Worm (Caenorhabditis elegans) whole organism, mixed stage, embryonic: ENCODE measurements around the gene Y46E12BL.2.

ENCODE experiments used
- blmp-1 ChIP-seq: fragments of 150-350 bp; optimal IDR thresholded peaks from 2 replicates; lab custom pipeline; 2014; ENCODE audit warnings: missing biosample characterization, missing genetic modification characterization
- ceh-43 ChIP-seq: fragments of 200-800 bp; sonication (Bioruptor generic); optimal IDR thresholded peaks from 2 replicates; lab custom pipeline; 2018; ENCODE audit warnings: mild to moderate bottlenecking, missing genetic modification characterization, moderate library complexity, missing compliant biosample characterization
- ceh-83 ChIP-seq: fragments of 200-800 bp; sonication (Bioruptor generic); optimal IDR thresholded peaks from 2 replicates; lab custom pipeline; 2018; ENCODE audit warnings: mild to moderate bottlenecking, missing genetic modification characterization, missing compliant biosample characterization
- ces-1 ChIP-seq: fragments of 150-350 bp; optimal IDR thresholded peaks from 2 replicates; lab custom pipeline; 2014; ENCODE audit warnings: missing biosample characterization, missing genetic modification reagents, missing genetic modification characterization
- lsy-2 ChIP-seq: fragments of 150-350 bp; optimal IDR thresholded peaks from 2 replicates; lab custom pipeline; 2014; ENCODE audit warnings: missing biosample characterization, missing genetic modification characterization
- mep-1 ChIP-seq: fragments of 150-350 bp; optimal IDR thresholded peaks from 2 replicates; lab custom pipeline; 2017; ENCODE audit warnings: missing biosample characterization, missing genetic modification reagents, missing genetic modification characterization, inconsistent platforms
- nhr-2 ChIP-seq: fragments of 150-350 bp; optimal IDR thresholded peaks from 2 replicates; lab custom pipeline; 2014; ENCODE audit warnings: missing biosample characterization, missing genetic modification characterization
- nhr-76 ChIP-seq: sonication (generic microtip); optimal IDR thresholded peaks from 2 replicates; lab custom pipeline; 2017; ENCODE audit warnings: missing biosample characterization, missing genetic modification characterization
- pha-4 ChIP-seq: fragments of 150-350 bp; optimal IDR thresholded peaks from 2 replicates; lab custom pipeline; 2018; ENCODE audit warnings: missing biosample characterization, missing genetic modification reagents, missing genetic modification characterization
- snpc-4 ChIP-seq: fragments of 150-350 bp; optimal IDR thresholded peaks from 2 replicates; lab custom pipeline; 2014; ENCODE audit warnings: missing biosample characterization, missing genetic modification characterization
- unc-62 ChIP-seq: fragments of 150-350 bp; optimal IDR thresholded peaks from 2 replicates; lab custom pipeline; 2014; ENCODE audit warnings: missing biosample characterization, missing genetic modification reagents, missing genetic modification characterization
- ztf-11 ChIP-seq: fragments of 150-350 bp; optimal IDR thresholded peaks from 2 replicates; lab custom pipeline; 2014; ENCODE audit warnings: missing biosample characterization, missing genetic modification characterization

DNA sequence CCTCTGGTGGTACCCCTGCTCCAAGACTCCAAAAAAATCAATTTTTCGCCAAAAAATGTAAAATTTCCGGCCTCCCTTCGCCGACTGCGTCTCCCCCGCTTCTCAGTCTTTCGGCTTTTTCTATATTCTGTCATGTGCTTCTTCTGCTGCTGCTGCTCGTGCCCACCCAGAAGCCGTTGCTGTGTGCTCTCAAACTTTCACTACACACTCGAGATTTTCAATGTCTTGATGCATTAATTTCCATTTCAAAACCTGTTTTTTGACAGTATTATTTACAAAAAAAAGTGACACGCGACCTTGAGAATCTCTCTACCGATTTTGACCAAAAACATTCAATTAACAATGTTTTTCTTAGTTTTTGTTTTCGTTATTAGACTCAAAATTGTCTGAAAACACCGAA lies 23.4 kb upstream of the Y46E12BL.2 start:
- no peak for TF ChIP-seq mep-1 (tag; lab: Kevin White, UChicago)
- no peak for TF ChIP-seq blmp-1 (tag; lab: Kevin White, UChicago)
- no peak for TF ChIP-seq lsy-2 (tag; lab: Kevin White, UChicago)
- TF ChIP-seq ceh-83 (GFP tag; lab: Kevin White, UChicago) = no peak
- TF ChIP-seq ztf-11 (tag; lab: Kevin White, UChicago) = no peak
- TF ChIP-seq nhr-76 (tag; lab: Kevin White, UChicago) = no peak
- no peak for TF ChIP-seq pha-4
- no peak for TF ChIP-seq snpc-4 (tag; lab: Kevin White, UChicago)
- TF ChIP-seq nhr-2 = no peak
- no peak for TF ChIP-seq ceh-43
- no peak for TF ChIP-seq ces-1 (GFP tag; lab: Kevin White, UChicago)
- TF ChIP-seq unc-62 (GFP tag; lab: Kevin White, UChicago) = no peak
